Worm (Caenorhabditis elegans) whole organism, mixed stage, embryonic: ENCODE data around the gene B0035.18.

Experiments used
- M03D4.4 ChIP-seq: sonication (generic microtip); optimal IDR thresholded peaks from 2 replicates; lab custom pipeline; 2017; ENCODE audit warnings: mild to moderate bottlenecking, missing genetic modification characterization, missing compliant biosample characterization
- bed-3 ChIP-seq: fragments of 200-800 bp; sonication (Bioruptor generic); optimal IDR thresholded peaks from 3 replicates; lab custom pipeline; 2018; ENCODE audit warnings: mild to moderate bottlenecking, missing genetic modification characterization, moderate library complexity, missing compliant biosample characterization
- blmp-1 ChIP-seq: fragments of 150-350 bp; optimal IDR thresholded peaks from 2 replicates; lab custom pipeline; 2014; ENCODE audit warnings: missing biosample characterization, missing genetic modification characterization
- ceh-39 ChIP-seq: fragments of 150-350 bp; optimal IDR thresholded peaks from 2 replicates; lab custom pipeline; 2014; ENCODE audit warnings: missing biosample characterization, missing genetic modification characterization
- ceh-43 ChIP-seq: fragments of 200-800 bp; sonication (Bioruptor generic); optimal IDR thresholded peaks from 2 replicates; lab custom pipeline; 2018; ENCODE audit warnings: mild to moderate bottlenecking, missing genetic modification characterization, moderate library complexity, missing compliant biosample characterization
- ceh-83 ChIP-seq: fragments of 200-800 bp; sonication (Bioruptor generic); optimal IDR thresholded peaks from 2 replicates; lab custom pipeline; 2018; ENCODE audit warnings: mild to moderate bottlenecking, missing genetic modification characterization, missing compliant biosample characterization
- ces-1 ChIP-seq: fragments of 150-350 bp; optimal IDR thresholded peaks from 2 replicates; lab custom pipeline; 2014; ENCODE audit warnings: missing biosample characterization, missing genetic modification reagents, missing genetic modification characterization
- cnd-1 ChIP-seq: fragments of 200-800 bp; sonication (Bioruptor generic); optimal IDR thresholded peaks from 2 replicates; lab custom pipeline; 2018; ENCODE audit warnings: mild to moderate bottlenecking, missing genetic modification characterization, missing compliant biosample characterization
- drap-1 ChIP-seq: fragments of 200-800 bp; sonication (Bioruptor generic); optimal IDR thresholded peaks from 3 replicates; lab custom pipeline; 2018; ENCODE audit warnings: mild to moderate bottlenecking, missing genetic modification characterization, missing compliant biosample characterization
- elt-1 ChIP-seq: sonication (generic microtip); optimal IDR thresholded peaks from 2 replicates; lab custom pipeline; 2017; ENCODE audit warnings: missing genetic modification characterization, mild to moderate bottlenecking, missing compliant biosample characterization, antibody characterized with exemption, moderate library complexity, borderline replicate concordance; ENCODE audit not compliant: insufficient read depth
- elt-3 ChIP-seq: fragments of 150-350 bp; optimal IDR thresholded peaks from 2 replicates; lab custom pipeline; 2014; ENCODE audit warnings: missing biosample characterization, missing genetic modification characterization
- ham-2 ChIP-seq: fragments of 200-800 bp; sonication (Bioruptor generic); optimal IDR thresholded peaks from 2 replicates; lab custom pipeline; 2018; ENCODE audit warnings: mild to moderate bottlenecking, missing genetic modification characterization, missing compliant biosample characterization
- lin-13 ChIP-seq: fragments of 150-350 bp; optimal IDR thresholded peaks from 2 replicates; lab custom pipeline; 2014; ENCODE audit warnings: missing biosample characterization, missing genetic modification characterization
- lin-32 ChIP-seq: fragments of 200-800 bp; sonication (Bioruptor generic); optimal IDR thresholded peaks from 2 replicates; lab custom pipeline; 2018; ENCODE audit warnings: mild to moderate bottlenecking, missing genetic modification characterization, missing compliant biosample characterization
- lsy-2 ChIP-seq: fragments of 150-350 bp; optimal IDR thresholded peaks from 2 replicates; lab custom pipeline; 2014; ENCODE audit warnings: missing biosample characterization, missing genetic modification characterization
- mab-5 ChIP-seq: fragments of 150-350 bp; optimal IDR thresholded peaks from 2 replicates; lab custom pipeline; 2014; ENCODE audit warnings: missing biosample characterization, missing genetic modification characterization
- mep-1 ChIP-seq: fragments of 150-350 bp; optimal IDR thresholded peaks from 2 replicates; lab custom pipeline; 2017; ENCODE audit warnings: missing biosample characterization, missing genetic modification reagents, missing genetic modification characterization, inconsistent platforms
- nhr-237 ChIP-seq: fragments of 150-350 bp; optimal IDR thresholded peaks from 2 replicates; lab custom pipeline; 2014; ENCODE audit warnings: missing biosample characterization, missing genetic modification characterization
- nhr-28 ChIP-seq: fragments of 150-350 bp; optimal IDR thresholded peaks from 2 replicates; lab custom pipeline; 2014; ENCODE audit warnings: missing biosample characterization, missing genetic modification characterization
- sem-2 ChIP-seq: fragments of 200-800 bp; sonication (Bioruptor generic); optimal IDR thresholded peaks from 2 replicates; lab custom pipeline; 2018; ENCODE audit warnings: mild to moderate bottlenecking, missing genetic modification characterization, missing compliant biosample characterization
- tbx-8 ChIP-seq: fragments of 200-800 bp; sonication (Bioruptor generic); optimal IDR thresholded peaks from 2 replicates; lab custom pipeline; 2018; ENCODE audit warnings: mild to moderate bottlenecking, missing genetic modification characterization, moderate library complexity, missing compliant biosample characterization
- unc-39 ChIP-seq: fragments of 150-350 bp; optimal IDR thresholded peaks from 2 replicates; lab custom pipeline; 2014; ENCODE audit warnings: missing biosample characterization, missing genetic modification characterization
- unc-62 ChIP-seq: fragments of 150-350 bp; optimal IDR thresholded peaks from 2 replicates; lab custom pipeline; 2014; ENCODE audit warnings: missing biosample characterization, missing genetic modification reagents, missing genetic modification characterization
- zip-8 ChIP-seq: fragments of 150-350 bp; optimal IDR thresholded peaks from 2 replicates; lab custom pipeline; 2014; ENCODE audit warnings: missing biosample characterization, missing genetic modification characterization

The B0035.18 gene

DNA sequence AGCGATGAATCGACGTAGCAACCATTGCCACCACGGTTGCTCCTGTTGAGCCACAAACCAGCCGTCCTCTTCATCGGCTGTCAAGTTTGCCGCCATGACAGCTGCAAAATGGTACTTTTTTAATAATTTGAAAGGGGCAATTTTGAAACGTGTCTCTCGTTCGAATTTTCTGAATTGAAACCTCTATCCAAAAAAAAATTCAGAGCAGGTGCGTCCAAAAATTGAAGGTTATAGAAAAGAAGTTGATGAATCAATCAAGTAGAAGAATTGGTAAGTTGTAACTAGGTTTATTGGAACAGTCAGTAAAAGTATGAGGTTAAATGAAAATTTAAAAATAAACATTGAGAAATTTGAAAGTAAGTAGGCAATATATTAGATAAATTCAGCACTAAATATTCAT lies 41.3 kb downstream of the B0035.18 start, which contains the start of gene T01G1.4:
Gene T01G1.4, minus strand, starts transcription at position 101 of the 400 bp plus-strand sequence.
- TF ChIP-seq ham-2 (GFP tag; lab: Kevin White, UChicago): no peak
- TF ChIP-seq lin-32 (GFP tag; lab: Kevin White, UChicago): no peak
- TF ChIP-seq sem-2: no peak
- no peak for TF ChIP-seq ceh-83 (GFP tag; lab: Kevin White, UChicago)
- TF ChIP-seq cnd-1 (tag; lab: Kevin White, UChicago): no peak
- TF ChIP-seq ceh-43 (GFP tag; lab: Kevin White, UChicago): no peak
- no peak for TF ChIP-seq nhr-28 (tag; lab: Kevin White, UChicago)
- no peak for TF ChIP-seq M03D4.4 (tag; lab: Kevin White, UChicago)
- TF ChIP-seq unc-39 (tag; lab: Kevin White, UChicago): no peak
- no peak for TF ChIP-seq elt-3 (tag; lab: Kevin White, UChicago)
- no peak for TF ChIP-seq ceh-39 (tag; lab: Kevin White, UChicago)
- TF ChIP-seq lin-13 (tag; lab: Kevin White, UChicago): no peak
- no peak for TF ChIP-seq nhr-237 (tag; lab: Kevin White, UChicago)
- TF ChIP-seq zip-8 (tag; lab: Kevin White, UChicago): no peak
- no peak for TF ChIP-seq mep-1 (tag; lab: Kevin White, UChicago)
- TF ChIP-seq elt-1 (tag; lab: Kevin White, UChicago): no peak
- TF ChIP-seq, all 35 proteins: peak for 0

ce11 chrIV:11363806-11364562 lies 43.9 kb downstream of the B0035.18 start:
- no peak for TF ChIP-seq lsy-2 (tag; lab: Kevin White, UChicago)
- TF ChIP-seq ces-1: peak; percentile 35
- no peak for TF ChIP-seq tbx-8
- no peak for TF ChIP-seq bed-3 (GFP tag; lab: Kevin White, UChicago)
- no peak for TF ChIP-seq blmp-1 (tag; lab: Kevin White, UChicago)
- TF ChIP-seq drap-1 (GFP tag; lab: Kevin White, UChicago): no peak
- no peak for TF ChIP-seq nhr-28 (tag; lab: Kevin White, UChicago)
- TF ChIP-seq unc-62: no peak
- TF ChIP-seq mab-5: no peak
- TF ChIP-seq M03D4.4 (tag; lab: Kevin White, UChicago): no peak
- no peak for TF ChIP-seq zip-8 (tag; lab: Kevin White, UChicago)
- peak; percentile 59 for TF ChIP-seq ham-2 (GFP tag; lab: Kevin White, UChicago)
